Fruit fly (Drosophila melanogaster): ENCODE data around the gene Marcal1.

DNA sequence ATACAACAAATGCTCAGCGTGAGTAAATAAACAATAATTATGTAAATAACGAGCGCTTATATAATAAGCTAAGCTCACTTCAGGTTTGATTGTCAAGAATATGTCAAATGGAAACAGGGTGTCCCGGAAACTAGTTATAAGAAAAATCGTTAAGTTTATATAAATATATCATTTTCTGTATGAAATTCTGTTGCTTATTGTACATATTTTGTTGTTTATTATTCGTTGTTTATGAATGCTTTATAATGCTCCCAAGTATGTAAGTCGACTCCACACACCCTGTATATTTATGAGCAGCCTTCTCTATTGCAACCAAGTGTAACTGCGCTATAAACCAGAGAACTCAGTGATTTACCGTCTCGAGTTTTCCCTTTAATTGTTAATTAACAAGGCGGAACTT lies 24.8 kb upstream of the Marcal1 start:
- TF ChIP-seq Asciz (GFP tag; optimal IDR thresholded peaks at IDR 0.05) (no peak), CG12391 (tag; optimal IDR thresholded peaks at IDR 0.05) (no peak), CG11560 (tag; IDR thresholded peaks at IDR 0.05) (no peak), pho (GFP tag; optimal IDR thresholded peaks at IDR 0.05) (no peak), dysf (GFP tag; IDR thresholded peaks at IDR 0.05) (no peak), emc (GFP tag; optimal IDR thresholded peaks at IDR 0.05) (no peak), CG1233 (GFP tag; optimal IDR thresholded peaks at IDR 0.05) (no peak), aop (GFP tag; IDR thresholded peaks at IDR 0.05) (no peak), insv (GFP tag; optimal IDR thresholded peaks at IDR 0.05) (no peak), CG8478 (optimal IDR thresholded peaks at IDR 0.05) (no peak), mam (GFP tag; optimal IDR thresholded peaks at IDR 0.05) (no peak)

All from whole organism, embryonic.